Worm (Caenorhabditis elegans) whole organism, L1 larva: ENCODE data around the gene insc-1.

ENCODE experiments used
- C04F5.9 ChIP-seq: sonication (generic microtip); optimal IDR thresholded peaks from 2 replicates; lab custom pipeline; 2016; ENCODE audit warnings: missing genetic modification characterization, missing compliant biosample characterization
- C16A3.4 ChIP-seq: fragments of 150-350 bp; optimal IDR thresholded peaks from 2 replicates; lab custom pipeline; 2014; ENCODE audit warnings: missing biosample characterization, missing genetic modification characterization
- C34B4.2 ChIP-seq: sonication (generic microtip); optimal IDR thresholded peaks from 2 replicates; lab custom pipeline; 2017; ENCODE audit warnings: mild to moderate bottlenecking, missing genetic modification characterization, missing compliant biosample characterization
- F16B12.6 ChIP-seq: fragments of 150-350 bp; optimal IDR thresholded peaks from 2 replicates; lab custom pipeline; 2014; ENCODE audit warnings: missing biosample characterization, missing genetic modification characterization
- ama-1 ChIP-seq: fragments of 150-350 bp; optimal IDR thresholded peaks from 2 replicates; lab custom pipeline; 2014
- blmp-1 ChIP-seq: fragments of 150-350 bp; optimal IDR thresholded peaks from 2 replicates; lab custom pipeline; 2014; ENCODE audit warnings: missing biosample characterization, missing genetic modification characterization
- ceh-8 ChIP-seq: fragments of 200-800 bp; sonication (Bioruptor generic); optimal IDR thresholded peaks from 2 replicates; lab custom pipeline; 2018; ENCODE audit warnings: mild to moderate bottlenecking, missing genetic modification characterization, moderate library complexity, missing compliant biosample characterization
- ceh-88 ChIP-seq: fragments of 200-800 bp; sonication (Bioruptor generic); IDR thresholded peaks from 2 replicates; pipeline ENCODE4 v1.3.6; 2022; ENCODE audit warnings: missing genetic modification characterization, missing compliant biosample characterization
- ceh-90 ChIP-seq: sonication (generic microtip); optimal IDR thresholded peaks from 2 replicates; lab custom pipeline; 2016; ENCODE audit warnings: missing genetic modification characterization, missing compliant biosample characterization
- ces-1 ChIP-seq: fragments of 150-350 bp; optimal IDR thresholded peaks from 2 replicates; lab custom pipeline; 2014; ENCODE audit warnings: missing biosample characterization, missing genetic modification reagents, missing genetic modification characterization
- dpl-1 ChIP-seq, 3 experiments: fragments of 150-350 bp in 2 of 3; sonication (generic microtip) in 1 of 3; optimal IDR thresholded peaks; 2 replicates each; lab custom pipeline; 2014 to 2017; ENCODE audit warnings: missing biosample characterization in 3 of 3, missing genetic modification characterization in 3 of 3, missing genetic modification reagents in 3 of 3
- dsc-1 ChIP-seq: sonication (generic microtip); optimal IDR thresholded peaks from 2 replicates; lab custom pipeline; 2016; ENCODE audit warnings: mild to moderate bottlenecking, missing genetic modification characterization, missing compliant biosample characterization
- efl-1 ChIP-seq, 4 experiments: fragments of 150-350 bp; optimal IDR thresholded peaks in 3 of 4; peaks in 1 of 4; 1 replicate in 1 of 4; 2 replicates in 3 of 4; lab custom pipeline; 2014; ENCODE audit warnings: missing biosample characterization in 2 of 4, missing genetic modification characterization in 2 of 4, missing genetic modification reagents in 2 of 4
- efl-3 ChIP-seq: fragments of 200-800 bp; sonication (Bioruptor generic); optimal IDR thresholded peaks from 2 replicates; lab custom pipeline; 2018; ENCODE audit warnings: mild to moderate bottlenecking, missing genetic modification characterization, missing compliant biosample characterization
- egl-13 ChIP-seq: sonication (generic microtip); optimal IDR thresholded peaks from 2 replicates; lab custom pipeline; 2016; ENCODE audit warnings: missing genotype, missing genetic modification reagents, missing genetic modification characterization, missing compliant biosample characterization
- egl-27 ChIP-seq, 2 experiments: fragments of 150-350 bp in 1 of 2; sonication (generic microtip); optimal IDR thresholded peaks; 3 replicates each; lab custom pipeline; 2017 to 2018; ENCODE audit warnings: missing biosample characterization in 2 of 2, missing genetic modification characterization in 2 of 2, missing genetic modification reagents in 2 of 2
- fkh-10 ChIP-seq: sonication (generic microtip); optimal IDR thresholded peaks from 2 replicates; lab custom pipeline; 2017; ENCODE audit warnings: missing biosample characterization, missing genetic modification reagents, missing genetic modification characterization
- fkh-4 ChIP-seq: sonication (generic microtip); optimal IDR thresholded peaks from 2 replicates; lab custom pipeline; 2016; ENCODE audit warnings: missing compliant biosample characterization, missing genetic modification characterization, borderline replicate concordance
- hlh-17 ChIP-seq: fragments of 200-800 bp; sonication (Bioruptor generic); optimal IDR thresholded peaks from 2 replicates; lab custom pipeline; 2018; ENCODE audit warnings: missing genetic modification characterization, mild to moderate bottlenecking, missing compliant biosample characterization, moderate library complexity, borderline replicate concordance
- irx-1 ChIP-seq: sonication (generic microtip); optimal IDR thresholded peaks from 2 replicates; lab custom pipeline; 2016; ENCODE audit warnings: missing genetic modification characterization, missing compliant biosample characterization
- isw-1 ChIP-seq: fragments of 200-800 bp; sonication (Bioruptor generic); IDR thresholded peaks from 2 replicates; pipeline ENCODE4 v1.3.6; 2022; ENCODE audit warnings: missing genetic modification characterization, missing compliant biosample characterization
- jun-1 ChIP-seq: fragments of 150-350 bp; optimal IDR thresholded peaks from 2 replicates; lab custom pipeline; 2014; ENCODE audit warnings: missing biosample characterization, missing genetic modification reagents, missing genetic modification characterization
- lin-13 ChIP-seq: fragments of 150-350 bp; optimal IDR thresholded peaks from 2 replicates; lab custom pipeline; 2014; ENCODE audit warnings: missing biosample characterization, missing genetic modification reagents, missing genetic modification characterization
- lin-14 ChIP-seq: fragments of 200-800 bp; sonication (Bioruptor generic); optimal IDR thresholded peaks from 2 replicates; lab custom pipeline; 2018; ENCODE audit warnings: mild to moderate bottlenecking, missing genetic modification characterization, moderate library complexity, missing compliant biosample characterization
- lin-15B ChIP-seq: fragments of 150-350 bp; sonication (generic microtip); optimal IDR thresholded peaks from 3 replicates; lab custom pipeline; 2014; ENCODE audit warnings: missing biosample characterization, missing genetic modification characterization
- lsy-2 ChIP-seq, 2 experiments: fragments of 150-350 bp; optimal IDR thresholded peaks; 2 replicates each; lab custom pipeline; 2014; ENCODE audit warnings: missing biosample characterization in 2 of 2, missing genetic modification characterization in 2 of 2
- mdl-1 ChIP-seq, 2 experiments: fragments of 150-350 bp; optimal IDR thresholded peaks; 2 replicates each; lab custom pipeline; 2014 to 2017; ENCODE audit warnings: missing biosample characterization in 2 of 2, missing genetic modification characterization in 2 of 2, inconsistent platforms in 1 of 2
- mef-2 ChIP-seq: fragments of 150-350 bp; optimal IDR thresholded peaks from 2 replicates; lab custom pipeline; 2014; ENCODE audit warnings: missing biosample characterization, missing genetic modification characterization
- mep-1 ChIP-seq: fragments of 150-350 bp; optimal IDR thresholded peaks from 2 replicates; lab custom pipeline; 2014; ENCODE audit warnings: missing biosample characterization, missing genetic modification characterization
- nhr-11 ChIP-seq: fragments of 150-350 bp; optimal IDR thresholded peaks from 2 replicates; lab custom pipeline; 2014; ENCODE audit warnings: missing biosample characterization, missing genetic modification characterization
- nhr-12 ChIP-seq: sonication (generic microtip); optimal IDR thresholded peaks from 2 replicates; lab custom pipeline; 2017; ENCODE audit warnings: missing biosample characterization, missing genetic modification characterization
- nhr-19 ChIP-seq: fragments of 200-800 bp; sonication (Bioruptor generic); conservative IDR thresholded peaks from 2 replicates; pipeline ENCODE4 v1.3.6; 2022; ENCODE audit warnings: missing genetic modification characterization, missing compliant biosample characterization
- nhr-20 ChIP-seq: sonication (generic microtip); optimal IDR thresholded peaks from 2 replicates; lab custom pipeline; 2016; ENCODE audit warnings: mild to moderate bottlenecking, missing genetic modification characterization, missing compliant biosample characterization
- nhr-237 ChIP-seq: fragments of 150-350 bp; optimal IDR thresholded peaks from 2 replicates; lab custom pipeline; 2014; ENCODE audit warnings: missing biosample characterization, missing genetic modification characterization
- nhr-47 ChIP-seq: sonication (generic microtip); optimal IDR thresholded peaks from 2 replicates; lab custom pipeline; 2016; ENCODE audit warnings: mild to moderate bottlenecking, missing genetic modification characterization, moderate library complexity, missing compliant biosample characterization
- nhr-76 ChIP-seq: sonication (generic microtip); optimal IDR thresholded peaks from 2 replicates; lab custom pipeline; 2017; ENCODE audit warnings: missing biosample characterization, missing genetic modification characterization
- nhr-84 ChIP-seq: sonication (generic microtip); optimal IDR thresholded peaks from 2 replicates; lab custom pipeline; 2017; ENCODE audit warnings: missing biosample characterization, missing genetic modification characterization
- nhr-85 ChIP-seq: sonication (generic microtip); peaks from one replicate; lab custom pipeline; 2016; ENCODE audit warnings: missing genetic modification characterization, inconsistent platforms, missing compliant biosample characterization
- nhr-90 ChIP-seq: sonication (generic microtip); optimal IDR thresholded peaks from 2 replicates; lab custom pipeline; 2016; ENCODE audit warnings: mild to moderate bottlenecking, missing genetic modification characterization, missing compliant biosample characterization; ENCODE audit not compliant: poor library complexity
- pag-3 ChIP-seq: sonication (generic microtip); optimal IDR thresholded peaks from 2 replicates; lab custom pipeline; 2017; ENCODE audit warnings: missing genetic modification characterization, mild to moderate bottlenecking, missing compliant biosample characterization, antibody characterized with exemption, borderline replicate concordance; ENCODE audit not compliant: insufficient read depth
- pax-3 ChIP-seq: fragments of 200-800 bp; sonication (Bioruptor generic); optimal IDR thresholded peaks from 2 replicates; lab custom pipeline; 2018; ENCODE audit warnings: mild to moderate bottlenecking, missing genetic modification characterization, moderate library complexity, missing compliant biosample characterization
- pqm-1 ChIP-seq: sonication (generic microtip); optimal IDR thresholded peaks from 3 replicates; lab custom pipeline; 2017; ENCODE audit warnings: missing biosample characterization, missing genetic modification characterization
- snpc-4 ChIP-seq: fragments of 150-350 bp; optimal IDR thresholded peaks from 2 replicates; lab custom pipeline; 2014; ENCODE audit warnings: missing biosample characterization, missing genetic modification characterization
- snu-23 ChIP-seq: sonication (generic microtip); optimal IDR thresholded peaks from 2 replicates; lab custom pipeline; 2016; ENCODE audit warnings: missing genetic modification characterization, missing compliant biosample characterization
- sptf-1 ChIP-seq: fragments of 150-350 bp; optimal IDR thresholded peaks from 2 replicates; lab custom pipeline; 2014; ENCODE audit warnings: missing biosample characterization, missing genetic modification characterization
- sup-37 ChIP-seq: fragments of 200-800 bp; sonication (Bioruptor generic); optimal IDR thresholded peaks from 2 replicates; lab custom pipeline; 2018; ENCODE audit warnings: mild to moderate bottlenecking, missing genetic modification characterization, missing compliant biosample characterization
- swsn-7 ChIP-seq: sonication (generic microtip); optimal IDR thresholded peaks from 2 replicates; lab custom pipeline; 2016; ENCODE audit warnings: missing genetic modification characterization, missing compliant biosample characterization
- unc-130 ChIP-seq: fragments of 150-350 bp; optimal IDR thresholded peaks from 2 replicates; lab custom pipeline; 2017; ENCODE audit warnings: missing biosample characterization, missing genetic modification characterization, inconsistent platforms
- unc-30 ChIP-seq: sonication (generic microtip); optimal IDR thresholded peaks from 2 replicates; lab custom pipeline; 2017; ENCODE audit warnings: missing biosample characterization, missing genetic modification characterization
- unc-62 ChIP-seq: fragments of 150-350 bp; optimal IDR thresholded peaks from 2 replicates; lab custom pipeline; 2014; ENCODE audit warnings: missing biosample characterization, missing genetic modification reagents, missing genetic modification characterization
- unc-86 ChIP-seq: sonication (generic microtip); optimal IDR thresholded peaks from 2 replicates; lab custom pipeline; 2016; ENCODE audit warnings: missing genetic modification characterization, missing compliant biosample characterization
- zag-1 ChIP-seq: fragments of 150-350 bp; optimal IDR thresholded peaks from 2 replicates; lab custom pipeline; 2014; ENCODE audit warnings: missing biosample characterization, missing genetic modification characterization

Gene insc-1

ce11 chrII:7319471-7319870 lies 39.2 kb upstream of the insc-1 start:
- TF ChIP-seq lin-15B (tag; lab: Kevin White, UChicago) = no peak
- TF ChIP-seq C34B4.2 = no peak
- no peak for TF ChIP-seq mep-1 (tag; lab: Kevin White, UChicago)
- no peak for TF ChIP-seq F16B12.6
- no peak for TF ChIP-seq ceh-88 (GFP tag; lab: Robert Waterston, UW)
- TF ChIP-seq nhr-84 (tag; lab: Kevin White, UChicago) = no peak
- TF ChIP-seq ceh-90 (tag; lab: Kevin White, UChicago) = no peak
- no peak for TF ChIP-seq dsc-1 (tag; lab: Kevin White, UChicago)
- TF ChIP-seq dpl-1 (GFP tag; optimal IDR thresholded peaks at IDR 0.05; lab: Kevin White, UChicago) = no peak
- TF ChIP-seq pqm-1 (tag; lab: Kevin White, UChicago) = no peak
- TF ChIP-seq hlh-17 (GFP tag; lab: Kevin White, UChicago) = no peak
- no peak for TF ChIP-seq nhr-237
- TF ChIP-seq nhr-20 (tag; lab: Kevin White, UChicago) = no peak

ce11 chrII:7323317-7323716 lies 35.4 kb upstream of the insc-1 start:
- TF ChIP-seq unc-130 (tag; lab: Kevin White, UChicago) (no peak), C04F5.9 (no peak), snu-23 (GFP tag; lab: Kevin White, UChicago) (peak; percentile 72), fkh-4 (no peak), snpc-4 (no peak), dsc-1 (tag; lab: Kevin White, UChicago) (no peak), unc-86 (tag; lab: Kevin White, UChicago) (no peak), ces-1 (no peak), isw-1 (GFP tag; lab: Robert Waterston, UW) (no peak), lin-15B (tag; lab: Kevin White, UChicago) (no peak), ama-1 (lab: Kevin White, UChicago) (no peak), nhr-76 (tag; lab: Kevin White, UChicago) (no peak), lsy-2 (tag; optimal IDR thresholded peaks at IDR 0.05; lab: Kevin White, UChicago) (peak; percentile 47 to 71), C16A3.4 (tag; lab: Kevin White, UChicago) (peak; percentile 36), blmp-1 (tag; lab: Kevin White, UChicago) (no peak), pag-3 (tag; lab: Kevin White, UChicago) (no peak), sptf-1 (tag; lab: Kevin White, UChicago) (no peak), nhr-84 (tag; lab: Kevin White, UChicago) (no peak), nhr-47 (tag; lab: Kevin White, UChicago) (peak; percentile 47), egl-13 (tag; lab: Kevin White, UChicago) (no peak), unc-62 (GFP tag; lab: Kevin White, UChicago) (no peak), ceh-90 (tag; lab: Kevin White, UChicago) (no peak), jun-1 (no peak), pax-3 (tag; lab: Kevin White, UChicago) (no peak), swsn-7 (peak; percentile 36), nhr-11 (tag; lab: Kevin White, UChicago) (peak; percentile 62), zag-1 (tag; lab: Kevin White, UChicago) (no peak), mdl-1 (tag; optimal IDR thresholded peaks at IDR 0.05; lab: Kevin White, UChicago) (peak in 1 of 2 experiments; percentile 58), nhr-237 (no peak), fkh-10 (GFP tag; lab: Kevin White, UChicago) (no peak), nhr-85 (tag; lab: Kevin White, UChicago) (peak; percentile 14), egl-27 (tag; optimal IDR thresholded peaks at IDR 0.05; lab: Kevin White, UChicago) (no peak), lin-14 (GFP tag; lab: Kevin White, UChicago) (peak; percentile 92), nhr-12 (tag; lab: Kevin White, UChicago) (no peak), lin-13 (GFP tag; lab: Kevin White, UChicago) (no peak), mef-2 (peak; percentile 22), efl-1 (optimal IDR thresholded peaks at IDR 0.05; lab: Kevin White, UChicago) (peak; percentile 16 to 41), efl-1 (GFP tag; optimal IDR thresholded peaks at IDR 0.05 in 1 of 2; lab: Kevin White, UChicago) (peak; percentile 0 to 2), nhr-19 (GFP tag; lab: Robert Waterston, UW) (peak; percentile 81), nhr-90 (tag; lab: Kevin White, UChicago) (no peak), unc-30 (tag; lab: Kevin White, UChicago) (no peak), sup-37 (GFP tag; lab: Kevin White, UChicago) (peak; percentile 29), irx-1 (tag; lab: Kevin White, UChicago) (peak; percentile 50), efl-3 (GFP tag; lab: Kevin White, UChicago) (no peak), ceh-8 (GFP tag; lab: Kevin White, UChicago) (no peak)
